Worm (Caenorhabditis elegans): ENCODE results near the gene Y57A10A.4.

ce11 chrII:12130868-12131267 lies 20.9 kb upstream of the Y57A10A.4 start, which contains the start of gene set-24:
- TF ChIP-seq ama-1 (optimal IDR thresholded peaks at IDR 0.05) (no peak), flt-1 (GFP tag; IDR thresholded peaks at IDR 0.05) (no peak)

Measured in whole organism, early embryonic.